Worm (Caenorhabditis elegans) whole organism, L2 larva: ENCODE measurements around the gene srt-54.
A peak's percentile ranks its signal among the peaks of the same experiment; 100 is the strongest.

Source experiments
- R02D3.7 ChIP-seq: fragments of 150-350 bp; optimal IDR thresholded peaks from 2 replicates; lab custom pipeline; 2014; ENCODE audit warnings: missing biosample characterization, missing genetic modification characterization
- Y55F3AM.14 ChIP-seq: fragments of 200-800 bp; sonication (Bioruptor generic); optimal IDR thresholded peaks from 2 replicates; lab custom pipeline; 2018; ENCODE audit warnings: mild to moderate bottlenecking, missing genetic modification characterization, missing compliant biosample characterization
- alr-1 ChIP-seq: fragments of 150-350 bp; optimal IDR thresholded peaks from 2 replicates; lab custom pipeline; 2014; ENCODE audit warnings: missing biosample characterization, missing genetic modification characterization
- aly-2 ChIP-seq: fragments of 150-350 bp; optimal IDR thresholded peaks from 2 replicates; lab custom pipeline; 2014; ENCODE audit warnings: missing biosample characterization, missing genetic modification characterization
- ama-1 ChIP-seq: fragments of 150-350 bp; optimal IDR thresholded peaks from 2 replicates; lab custom pipeline; 2018; ENCODE audit warnings: inconsistent platforms
- crh-2 ChIP-seq: sonication (generic microtip); optimal IDR thresholded peaks from 2 replicates; lab custom pipeline; 2017; ENCODE audit warnings: missing biosample characterization, missing genetic modification characterization
- dmd-4 ChIP-seq: sonication (generic microtip); optimal IDR thresholded peaks from 2 replicates; lab custom pipeline; 2017; ENCODE audit warnings: missing biosample characterization, missing genetic modification characterization
- fos-1 ChIP-seq: fragments of 150-350 bp; optimal IDR thresholded peaks from 2 replicates; lab custom pipeline; 2014; ENCODE audit warnings: missing biosample characterization, missing genetic modification characterization
- lin-11 ChIP-seq: fragments of 150-350 bp; sonication (generic microtip); optimal IDR thresholded peaks from 2 replicates; lab custom pipeline; 2014; ENCODE audit warnings: missing biosample characterization, missing genetic modification characterization, inconsistent platforms, mixed read lengths
- lin-13 ChIP-seq: fragments of 150-350 bp; optimal IDR thresholded peaks from 2 replicates; lab custom pipeline; 2014; ENCODE audit warnings: missing biosample characterization, missing genetic modification reagents, missing genetic modification characterization
- lin-39 ChIP-seq: fragments of 150-350 bp; optimal IDR thresholded peaks from 2 replicates; lab custom pipeline; 2014; ENCODE audit warnings: missing biosample characterization, missing genetic modification reagents, missing genetic modification characterization
- lsy-2 ChIP-seq, 2 experiments: fragments of 150-350 bp in 1 of 2; sonication (generic microtip) in 1 of 2; optimal IDR thresholded peaks; 2 replicates each; lab custom pipeline; 2014 to 2017; ENCODE audit warnings: missing biosample characterization in 2 of 2, missing genetic modification characterization in 2 of 2
- mab-5 ChIP-seq: fragments of 150-350 bp; optimal IDR thresholded peaks from 2 replicates; lab custom pipeline; 2014; ENCODE audit warnings: missing biosample characterization, missing genetic modification characterization
- mbf-1 ChIP-seq: sonication (generic microtip); optimal IDR thresholded peaks from 2 replicates; lab custom pipeline; 2017; ENCODE audit warnings: missing biosample characterization, missing genetic modification characterization
- mdl-1 ChIP-seq, 2 experiments: fragments of 150-350 bp in 1 of 2; sonication (generic microtip) in 1 of 2; optimal IDR thresholded peaks; 2 replicates each; lab custom pipeline; 2017; ENCODE audit warnings: missing biosample characterization in 2 of 2, missing genetic modification characterization in 2 of 2
- nhr-10 ChIP-seq: sonication (generic microtip); optimal IDR thresholded peaks from 2 replicates; lab custom pipeline; 2017; ENCODE audit warnings: missing biosample characterization, missing genetic modification characterization
- nhr-11 ChIP-seq: fragments of 150-350 bp; optimal IDR thresholded peaks from 2 replicates; lab custom pipeline; 2014; ENCODE audit warnings: missing biosample characterization, missing genetic modification characterization
- nhr-21 ChIP-seq: fragments of 150-350 bp; optimal IDR thresholded peaks from 2 replicates; lab custom pipeline; 2014; ENCODE audit warnings: missing biosample characterization, missing genetic modification characterization
- nhr-23 ChIP-seq: fragments of 150-350 bp; optimal IDR thresholded peaks from 2 replicates; lab custom pipeline; 2014; ENCODE audit warnings: missing biosample characterization, missing genetic modification reagents, missing genetic modification characterization
- nhr-25 ChIP-seq: fragments of 150-350 bp; sonication (generic microtip); optimal IDR thresholded peaks from 3 replicates; lab custom pipeline; 2014; ENCODE audit warnings: missing biosample characterization, missing genetic modification characterization
- nhr-6 ChIP-seq: fragments of 150-350 bp; optimal IDR thresholded peaks from 2 replicates; lab custom pipeline; 2014; ENCODE audit warnings: missing biosample characterization, missing genetic modification characterization
- peb-1 ChIP-seq: fragments of 150-350 bp; optimal IDR thresholded peaks from 2 replicates; lab custom pipeline; 2014; ENCODE audit warnings: missing biosample characterization, missing genetic modification characterization
- sma-9 ChIP-seq, 2 experiments: fragments of 150-350 bp in 1 of 2; sonication (generic microtip) in 1 of 2; optimal IDR thresholded peaks; 2 replicates each; lab custom pipeline; 2014 to 2016; ENCODE audit warnings: missing genetic modification characterization in 2 of 2, mild to moderate bottlenecking in 1 of 2, missing biosample characterization in 1 of 2, missing compliant biosample characterization in 1 of 2, missing genetic modification reagents in 1 of 2, moderate library complexity in 1 of 2
- snpc-4 ChIP-seq: fragments of 150-350 bp; optimal IDR thresholded peaks from 2 replicates; lab custom pipeline; 2014; ENCODE audit warnings: missing biosample characterization, missing genetic modification characterization
- unc-39 ChIP-seq: fragments of 150-350 bp; optimal IDR thresholded peaks from 2 replicates; lab custom pipeline; 2014; ENCODE audit warnings: missing biosample characterization, missing genetic modification characterization
- unc-55 ChIP-seq: fragments of 150-350 bp; sonication (generic microtip); optimal IDR thresholded peaks from 3 replicates; lab custom pipeline; 2014; ENCODE audit warnings: missing biosample characterization, missing genetic modification reagents, missing genetic modification characterization
- ztf-11 ChIP-seq: sonication (generic microtip); optimal IDR thresholded peaks from 2 replicates; lab custom pipeline; 2017; ENCODE audit warnings: missing biosample characterization, missing genetic modification characterization
- ztf-4 ChIP-seq: fragments of 150-350 bp; optimal IDR thresholded peaks from 2 replicates; lab custom pipeline; 2014; ENCODE audit warnings: missing biosample characterization, missing genetic modification characterization

The srt-54 gene

DNA sequence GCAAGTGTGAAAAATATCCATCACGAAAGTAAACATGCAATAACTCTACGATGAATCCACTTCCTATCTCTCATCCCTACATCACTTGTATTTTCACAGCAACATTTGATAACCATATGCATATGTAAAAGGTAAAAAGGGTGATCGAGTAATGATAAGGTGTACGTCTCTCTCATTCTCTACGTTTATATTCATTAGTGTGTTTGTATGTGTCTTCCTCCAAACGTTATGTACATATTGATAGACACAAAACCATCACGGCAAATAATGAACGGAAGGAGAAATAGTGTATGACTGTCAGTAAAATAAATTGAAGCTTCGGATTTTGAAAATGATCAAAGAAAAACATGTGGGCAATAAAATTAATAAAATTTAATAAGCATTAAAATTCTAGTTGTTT lies 5.5 kb downstream of the srt-54 start:
- peak; percentile 88 for TF ChIP-seq fos-1 (tag; lab: Kevin White, UChicago)
- no peak for TF ChIP-seq dmd-4 (tag; lab: Kevin White, UChicago)
- no peak for TF ChIP-seq peb-1 (tag; lab: Kevin White, UChicago)
- no peak for TF ChIP-seq nhr-11 (tag; lab: Kevin White, UChicago)
- no peak for TF ChIP-seq mab-5 (tag; lab: Kevin White, UChicago)

ce11 chrII:124904-125303 lies 7.9 kb downstream of the srt-54 start, which contains the start of gene nmur-2:
Gene nmur-2, minus strand, starts transcription at chrII:125004.
- TF ChIP-seq ama-1 (lab: Kevin White, UChicago) (no peak), nhr-6 (tag; lab: Kevin White, UChicago) (no peak), nhr-25 (tag; lab: Kevin White, UChicago) (no peak)
- TF ChIP-seq, all 48 proteins: peak for 0

DNA sequence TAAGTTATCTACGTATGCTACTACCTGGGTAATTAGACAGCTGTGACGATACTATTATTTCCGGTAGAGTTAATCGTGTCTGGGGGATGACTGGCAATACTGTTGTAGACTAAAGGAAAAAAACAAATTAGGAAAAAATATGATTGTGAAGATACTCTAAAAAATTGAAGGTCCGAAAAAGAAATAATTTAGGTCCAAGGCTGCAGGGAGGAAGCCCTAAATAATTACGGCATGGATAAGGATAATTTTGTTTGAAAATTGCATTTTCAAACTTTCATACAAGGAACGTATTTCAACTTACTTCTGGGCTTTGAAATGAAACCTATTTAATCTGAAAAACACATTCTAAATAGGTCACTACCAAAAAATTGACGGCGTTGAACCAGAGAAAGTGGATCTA lies 11.9 kb downstream of the srt-54 start, which contains the start of gene srd-3:
Gene srd-3 (minus strand): TSS at position 101 of the 400 bp plus-strand sequence.
- TF ChIP-seq snpc-4 (tag; lab: Kevin White, UChicago), result no peak
- no peak for TF ChIP-seq lin-11 (tag; lab: Kevin White, UChicago)
- TF ChIP-seq R02D3.7 (tag; lab: Kevin White, UChicago), result no peak
- TF ChIP-seq sma-9 (GFP tag; optimal IDR thresholded peaks at IDR 0.05; lab: Kevin White, UChicago), result no peak
- no peak for TF ChIP-seq sma-9 (tag; optimal IDR thresholded peaks at IDR 0.05; lab: Kevin White, UChicago)
- TF ChIP-seq crh-2, result no peak
- no peak for TF ChIP-seq fos-1 (tag; lab: Kevin White, UChicago)

- TF ChIP-seq nhr-10 (tag; lab: Kevin White, UChicago), result no peak
- TF ChIP-seq unc-55 (GFP tag; lab: Kevin White, UChicago), result peak; percentile 50
These were observed 12.8 kb downstream of the srt-54 start for ce11 chrII:129770-130169.

DNA sequence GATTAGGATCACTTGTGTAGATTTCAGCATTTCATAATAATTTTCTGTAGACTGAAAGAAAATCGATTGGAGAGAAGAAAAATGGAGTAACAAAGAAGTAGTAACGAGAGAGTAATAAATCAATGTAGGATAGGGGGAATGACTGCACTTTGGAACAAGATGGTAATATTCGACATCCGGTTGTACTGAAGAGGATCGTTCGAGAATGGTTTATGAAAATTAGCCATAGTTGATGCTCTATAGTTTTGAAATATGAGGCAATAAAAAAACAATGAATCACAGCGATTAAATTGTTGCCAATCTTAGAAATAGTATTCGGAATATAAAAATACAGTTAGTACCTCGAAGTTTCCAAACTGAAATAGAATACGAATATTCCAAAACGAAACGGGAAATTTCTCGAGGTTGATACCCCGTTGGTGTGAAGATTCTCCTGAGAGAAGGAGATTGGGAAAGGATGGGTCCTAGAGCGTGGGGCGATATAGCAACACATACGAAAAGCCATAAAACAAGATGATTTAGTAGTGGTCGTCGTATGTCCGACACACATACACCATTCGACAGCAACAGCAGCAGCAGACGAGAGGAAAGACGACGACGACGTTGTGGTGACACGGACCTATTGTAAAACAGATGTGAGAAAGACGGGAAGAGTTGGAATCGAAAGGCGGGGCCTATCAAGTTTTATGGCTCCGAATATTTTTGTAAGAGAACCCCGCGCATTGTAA lies 16.7 kb downstream of the srt-54 start, which contains the start of gene cwn-1:
Gene cwn-1 (minus strand): TSS at position 51 of the 728 bp plus-strand sequence.
- TF ChIP-seq mdl-1 (tag; optimal IDR thresholded peaks at IDR 0.05; lab: Kevin White, UChicago) (no peak), nhr-25 (tag; lab: Kevin White, UChicago) (no peak), unc-39 (tag; lab: Kevin White, UChicago) (no peak), peb-1 (tag; lab: Kevin White, UChicago) (no peak), ztf-4 (tag; lab: Kevin White, UChicago) (no peak), nhr-21 (tag; lab: Kevin White, UChicago) (no peak), Y55F3AM.14 (GFP tag; lab: Kevin White, UChicago) (no peak), lin-39 (no peak), nhr-23 (tag; lab: Kevin White, UChicago) (no peak), mbf-1 (tag; lab: Kevin White, UChicago) (no peak), nhr-6 (tag; lab: Kevin White, UChicago) (no peak), dmd-4 (tag; lab: Kevin White, UChicago) (no peak), alr-1 (no peak), aly-2 (no peak), nhr-11 (tag; lab: Kevin White, UChicago) (no peak), lsy-2 (tag; optimal IDR thresholded peaks at IDR 0.05; lab: Kevin White, UChicago) (no peak)

- TF ChIP-seq lin-39 (no peak), lin-13 (GFP tag; lab: Kevin White, UChicago) (no peak), ztf-11 (tag; lab: Kevin White, UChicago) (no peak), unc-55 (GFP tag; lab: Kevin White, UChicago) (no peak), ztf-4 (tag; lab: Kevin White, UChicago) (no peak), fos-1 (tag; lab: Kevin White, UChicago) (no peak), nhr-23 (tag; lab: Kevin White, UChicago) (no peak), nhr-10 (tag; lab: Kevin White, UChicago) (no peak), unc-39 (tag; lab: Kevin White, UChicago) (no peak)
- TF ChIP-seq, all 48 proteins: peak for 0
These were observed 18.1 kb downstream of the srt-54 start, which contains the start of gene K10B4.1 for ce11 chrII:135166-135565. Gene K10B4.1, plus strand, starts transcription at chrII:135466.
